Worm (Caenorhabditis elegans) whole organism, L4/young adult: ENCODE measurements around the gene dpf-4.

Source experiments
- W03F9.2 ChIP-seq: fragments of 150-350 bp; optimal IDR thresholded peaks from 2 replicates; lab custom pipeline; 2014; ENCODE audit warnings: missing biosample characterization, missing genetic modification characterization
- dao-5 ChIP-seq: sonication (generic microtip); optimal IDR thresholded peaks from 2 replicates; lab custom pipeline; 2016; ENCODE audit warnings: missing genotype, missing genetic modification characterization, moderate library complexity, missing compliant biosample characterization
- him-1 ChIP-seq: sonication (generic microtip); optimal IDR thresholded peaks from 2 replicates; lab custom pipeline; 2016; ENCODE audit warnings: missing genotype, missing genetic modification reagents, missing genetic modification characterization, missing compliant biosample characterization

The dpf-4 gene

ce11 chrIII:5876140-5876675 is 17.1 kb downstream of the dpf-4 start, which contains the start of gene aldo-2:
aldo-2 (minus strand) TSS chrIII:5876625.
- no peak for TF ChIP-seq dao-5
- no peak for TF ChIP-seq W03F9.2 (tag; lab: Kevin White, UChicago)
- no peak for TF ChIP-seq him-1 (tag; lab: Kevin White, UChicago)

- TF ChIP-seq dao-5, result no peak
- no peak for TF ChIP-seq W03F9.2 (tag; lab: Kevin White, UChicago)
- no peak for TF ChIP-seq him-1 (tag; lab: Kevin White, UChicago)
Measured at ce11 chrIII:5876867-5877641, 17.9 kb downstream of the dpf-4 start.

ce11 chrIII:5878215-5878614 is 19.1 kb downstream of the dpf-4 start, which contains the start of the genes mig-21 and F01F1.2:
mig-21 (minus strand) TSS chrIII:5878380.
F01F1.2 (plus strand) TSS chrIII:5878554.
- TF ChIP-seq him-1 (tag; lab: Kevin White, UChicago), result no peak
- no peak for TF ChIP-seq W03F9.2 (tag; lab: Kevin White, UChicago)
- no peak for TF ChIP-seq dao-5

ce11 chrIII:5879291-5879968 is 20.3 kb downstream of the dpf-4 start, which contains the start of gene hpo-10:
hpo-10 (plus strand) TSS chrIII:5879489.
- TF ChIP-seq dao-5, result no peak
- no peak for TF ChIP-seq him-1 (tag; lab: Kevin White, UChicago)
- no peak for TF ChIP-seq W03F9.2 (tag; lab: Kevin White, UChicago)

- TF ChIP-seq him-1 (tag; lab: Kevin White, UChicago) (no peak), dao-5 (no peak), W03F9.2 (tag; lab: Kevin White, UChicago) (no peak)
Measured at ce11 chrIII:5882284-5882683, 23.2 kb downstream of the dpf-4 start.

ce11 chrIII:5882823-5883222 is 23.7 kb downstream of the dpf-4 start, which contains the start of gene F01F1.14:
F01F1.14 (minus strand) TSS chrIII:5882923.
- TF ChIP-seq W03F9.2 (tag; lab: Kevin White, UChicago) (no peak), dao-5 (no peak), him-1 (tag; lab: Kevin White, UChicago) (no peak)

- TF ChIP-seq dao-5 (no peak), him-1 (tag; lab: Kevin White, UChicago) (no peak), W03F9.2 (tag; lab: Kevin White, UChicago) (no peak)
Measured at ce11 chrIII:5883517-5883916, 24.4 kb downstream of the dpf-4 start.

- TF ChIP-seq him-1 (tag; lab: Kevin White, UChicago) (no peak), W03F9.2 (tag; lab: Kevin White, UChicago) (no peak), dao-5 (no peak)
Measured at ce11 chrIII:5884007-5884406, 24.9 kb downstream of the dpf-4 start, which contains the start of gene C28H8.5. C28H8.5 (plus strand) TSS chrIII:5884307.

- no peak for TF ChIP-seq him-1 (tag; lab: Kevin White, UChicago)
- TF ChIP-seq W03F9.2 (tag; lab: Kevin White, UChicago), result no peak
- no peak for TF ChIP-seq dao-5
Measured at ce11 chrIII:5884459-5884858, 25.4 kb downstream of the dpf-4 start.

- no peak for TF ChIP-seq dao-5
- no peak for TF ChIP-seq him-1 (tag; lab: Kevin White, UChicago)
- no peak for TF ChIP-seq W03F9.2 (tag; lab: Kevin White, UChicago)
Measured at ce11 chrIII:5886893-5887292, 27.8 kb downstream of the dpf-4 start, which contains the start of gene C28H8.7. C28H8.7 (minus strand) TSS chrIII:5886993.

- TF ChIP-seq him-1 (tag; lab: Kevin White, UChicago), result no peak
- no peak for TF ChIP-seq dao-5
- no peak for TF ChIP-seq W03F9.2 (tag; lab: Kevin White, UChicago)
Measured at ce11 chrIII:5888675-5889074, 29.6 kb downstream of the dpf-4 start, which contains the start of gene C28H8.8. C28H8.8 (minus strand) TSS chrIII:5888775.

- TF ChIP-seq W03F9.2 (tag; lab: Kevin White, UChicago), result no peak
- no peak for TF ChIP-seq him-1 (tag; lab: Kevin White, UChicago)
- TF ChIP-seq dao-5, result no peak
Measured at ce11 chrIII:5892909-5893308, 33.8 kb downstream of the dpf-4 start.

ce11 chrIII:5895913-5896312 is 36.8 kb downstream of the dpf-4 start, which contains the start of gene pxl-1:
pxl-1 (minus strand) TSS chrIII:5896013.
- no peak for TF ChIP-seq dao-5
- no peak for TF ChIP-seq him-1 (tag; lab: Kevin White, UChicago)
- no peak for TF ChIP-seq W03F9.2 (tag; lab: Kevin White, UChicago)
